Fruit fly (Drosophila melanogaster): ENCODE measurements around the gene PH4alphaNE1.

PH4alphaNE1 gene

dm6 chr3R:30461608-30462243, 38.4 kb downstream of the PH4alphaNE1 start (continued):
- TF ChIP-seq CG7556 (GFP tag; optimal IDR thresholded peaks at IDR 0.05): peak; percentile 2
- TF ChIP-seq lab (GFP tag; optimal IDR thresholded peaks at IDR 0.05): peak; percentile 51
- peak; percentile 17 for TF ChIP-seq CG8388 (GFP tag; optimal IDR thresholded peaks at IDR 0.05)
- 0 out of 4 replicates have a peak, but pooled peaks have one; percentile 12 for TF ChIP-seq chinmo (GFP tag; IDR thresholded peaks at IDR 0.05; ENCODE audit: partially characterized antibody)
- TF ChIP-seq CG2712 (tag; optimal IDR thresholded peaks at IDR 0.05): peak; percentile 39
- TF ChIP-seq NFAT (GFP tag; IDR thresholded peaks at IDR 0.05): no peak
- TF ChIP-seq Dfd (GFP tag; optimal IDR thresholded peaks at IDR 0.05): no peak
- peak; percentile 26 for TF ChIP-seq CG10979 (tag; optimal IDR thresholded peaks at IDR 0.05)
- TF ChIP-seq CG2120 (GFP tag; optimal IDR thresholded peaks at IDR 0.05): peak; percentile 23
- TF ChIP-seq gem (tag; optimal IDR thresholded peaks at IDR 0.05): peak; percentile 64
- TF ChIP-seq HmgZ (tag; optimal IDR thresholded peaks at IDR 0.05): no peak
- no peak for TF ChIP-seq bigmax (GFP tag; optimal IDR thresholded peaks at IDR 0.05)
- no peak for TF ChIP-seq dimm (GFP tag; IDR thresholded peaks at IDR 0.05)
- TF ChIP-seq CG34422 (GFP tag; IDR thresholded peaks at IDR 0.05): no peak
- no peak for TF ChIP-seq Gug (GFP tag; IDR thresholded peaks at IDR 0.05)
- TF ChIP-seq Sin3A (optimal IDR thresholded peaks at IDR 0.05): no peak
- no peak for TF ChIP-seq cato (GFP tag; optimal IDR thresholded peaks at IDR 0.05; ENCODE audit: borderline replicate concordance)
- TF ChIP-seq Spps (tag; optimal IDR thresholded peaks at IDR 0.05): peak; percentile 9
- no peak for TF ChIP-seq sens-2 (GFP tag; IDR thresholded peaks at IDR 0.05)
- TF ChIP-seq Hsf (GFP tag; optimal IDR thresholded peaks at IDR 0.05): no peak
- TF ChIP-seq CG2875 (GFP tag; optimal IDR thresholded peaks at IDR 0.05): no peak
- TF ChIP-seq CG30020 (tag; optimal IDR thresholded peaks at IDR 0.05): no peak
- TF ChIP-seq ham (GFP tag; IDR thresholded peaks at IDR 0.05): no peak
- TF ChIP-seq HHEX (GFP tag; optimal IDR thresholded peaks at IDR 0.05): peak; percentile 15
- TF ChIP-seq tap (tag; optimal IDR thresholded peaks at IDR 0.05): peak; percentile 28
- TF ChIP-seq bsh (GFP tag; optimal IDR thresholded peaks at IDR 0.05): peak in 1 of 2 experiments; percentile 20
- no peak for TF ChIP-seq CG4282 (GFP tag; optimal IDR thresholded peaks at IDR 0.05)
- TF ChIP-seq Hr78 (GFP tag; optimal IDR thresholded peaks at IDR 0.05): no peak
- TF ChIP-seq CG2678 (tag; optimal IDR thresholded peaks at IDR 0.05): peak; percentile 51
- TF ChIP-seq CG6689 (GFP tag; IDR thresholded peaks at IDR 0.05): 0 out of 2 replicates have a peak, but pooled peaks have one; percentile 37
- no peak for TF ChIP-seq usp (GFP tag; optimal IDR thresholded peaks at IDR 0.05)
- TF ChIP-seq CG4820 (GFP tag; optimal IDR thresholded peaks at IDR 0.05): peak; percentile 10
- 0 out of 2 replicates have a peak, but pooled peaks have one; percentile 32 for TF ChIP-seq CG17328 (GFP tag; IDR thresholded peaks at IDR 0.05)
- TF ChIP-seq Hmr (GFP tag; optimal IDR thresholded peaks at IDR 0.05): peak; percentile 4
- no peak for TF ChIP-seq CG9932 (GFP tag; IDR thresholded peaks at IDR 0.05)
- TF ChIP-seq unpg (GFP tag; optimal IDR thresholded peaks at IDR 0.05): peak; percentile 47
- no peak for TF ChIP-seq knrl (GFP tag; IDR thresholded peaks at IDR 0.05; ENCODE audit: partially characterized antibody)
- TF ChIP-seq phol (tag; optimal IDR thresholded peaks at IDR 0.05): peak; percentile 44
- no peak for TF ChIP-seq schlank (tag; optimal IDR thresholded peaks at IDR 0.05)
- TF ChIP-seq CG11504 (tag; optimal IDR thresholded peaks at IDR 0.05): peak; percentile 59
- TF ChIP-seq CG12219 (GFP tag; optimal IDR thresholded peaks at IDR 0.05): peak; percentile 41
- peak; percentile 22 for TF ChIP-seq CG8924 (tag; optimal IDR thresholded peaks at IDR 0.05)
- TF ChIP-seq otp (GFP tag; IDR thresholded peaks at IDR 0.05): 0 out of 3 replicates have a peak, but pooled peaks have one; percentile 34
- TF ChIP-seq stc (GFP tag; IDR thresholded peaks at IDR 0.05): 0 out of 2 replicates have a peak, but pooled peaks have one; percentile 8
- peak; percentile 18; the same call in 1 of the 3 replicates for TF ChIP-seq CG14050 (GFP tag; IDR thresholded peaks at IDR 0.05)
- TF ChIP-seq Oli (tag; optimal IDR thresholded peaks at IDR 0.05): peak; percentile 18
- peak; percentile 10 for TF ChIP-seq az2 (GFP tag; optimal IDR thresholded peaks at IDR 0.05)
- TF ChIP-seq CG3281 (GFP tag; optimal IDR thresholded peaks at IDR 0.05): peak; percentile 16
- peak; percentile 58 for TF ChIP-seq row (GFP tag; IDR thresholded peaks at IDR 0.05)
